Fruit fly (Drosophila melanogaster) whole organism, embryonic: ENCODE results near the gene CG10510.

Experiments used
- Abd-B ChIP-seq: fragments of 200-800 bp; sonication (Bioruptor generic); optimal IDR thresholded peaks from 2 replicates; lab custom pipeline; 2018; ENCODE audit warnings: missing biosample characterization, mild to moderate bottlenecking, missing genetic modification characterization, moderate library complexity
- Asciz ChIP-seq: fragments of 200-800 bp; sonication (Bioruptor generic); optimal IDR thresholded peaks from 2 replicates; lab custom pipeline; 2017; ENCODE audit warnings: missing biosample characterization, mild to moderate bottlenecking, missing genetic modification characterization, missing genetic modification reagents
- CG11560 ChIP-seq: fragments of 200-800 bp; sonication (Bioruptor generic); IDR thresholded peaks from 3 replicates; pipeline ENCODE4 v1.3.6; 2022; ENCODE audit warnings: missing biosample characterization, missing genetic modification characterization
- CG11696 ChIP-seq: fragments of 200-800 bp; sonication (Bioruptor generic); IDR thresholded peaks from 2 replicates; pipeline ENCODE4 v1.3.6; 2022; ENCODE audit warnings: missing biosample characterization, missing genetic modification characterization
- CG12071 ChIP-seq: fragments of 200-800 bp; sonication (Bioruptor generic); optimal IDR thresholded peaks from 3 replicates; lab custom pipeline; 2018; ENCODE audit warnings: missing biosample characterization, mild to moderate bottlenecking, missing genetic modification characterization
- CG12155 ChIP-seq: fragments of 200-800 bp; sonication (Bioruptor generic); optimal IDR thresholded peaks from 3 replicates; lab custom pipeline; 2016; ENCODE audit warnings: missing biosample characterization, missing genetic modification characterization
- CG1233 ChIP-seq: fragments of 200-800 bp; sonication (Bioruptor generic); optimal IDR thresholded peaks from 4 replicates; lab custom pipeline; 2018; ENCODE audit warnings: missing biosample characterization, mild to moderate bottlenecking, missing genetic modification characterization
- CG15269 ChIP-seq: fragments of 200-800 bp; sonication (Bioruptor generic); optimal IDR thresholded peaks from 2 replicates; lab custom pipeline; 2018; ENCODE audit warnings: missing biosample characterization, mild to moderate bottlenecking, missing genetic modification characterization, moderate library complexity
- CG15479 ChIP-seq: fragments of 200-800 bp; sonication (Bioruptor generic); optimal IDR thresholded peaks from 3 replicates; lab custom pipeline; 2019; ENCODE audit warnings: missing biosample characterization, mild to moderate bottlenecking, missing genetic modification characterization, moderate library complexity
- CG15696 ChIP-seq: fragments of 200-800 bp; sonication (Bioruptor generic); optimal IDR thresholded peaks from 2 replicates; lab custom pipeline; 2019; ENCODE audit warnings: missing biosample characterization, mild to moderate bottlenecking, missing genetic modification characterization, moderate library complexity
- CG18262 ChIP-seq: fragments of 200-800 bp; optimal IDR thresholded peaks from 3 replicates; lab custom pipeline; 2019; ENCODE audit warnings: missing biosample characterization, mild to moderate bottlenecking, missing genetic modification characterization, moderate library complexity
- CG2875 ChIP-seq: fragments of 200-800 bp; sonication (Bioruptor generic); optimal IDR thresholded peaks from 2 replicates; lab custom pipeline; 2017; ENCODE audit warnings: missing biosample characterization, mild to moderate bottlenecking, missing genetic modification characterization, missing genetic modification reagents
- CG3163 ChIP-seq: fragments of 200-800 bp; sonication (Bioruptor generic); optimal IDR thresholded peaks from 3 replicates; lab custom pipeline; 2016; ENCODE audit warnings: missing biosample characterization, missing genetic modification characterization
- CG34224 ChIP-seq: fragments of 200-800 bp; sonication (Bioruptor generic); IDR thresholded peaks from 3 replicates; pipeline ENCODE4 v1.3.6; 2022; ENCODE audit warnings: missing biosample characterization, missing genetic modification characterization; ENCODE audit not compliant: partially characterized antibody
- CG34376 ChIP-seq: fragments of 200-800 bp; sonication (Bioruptor generic); optimal IDR thresholded peaks from 2 replicates; lab custom pipeline; 2018; ENCODE audit warnings: missing biosample characterization, mild to moderate bottlenecking, missing genetic modification characterization
- CG4730 ChIP-seq: fragments of 200-800 bp; sonication (Bioruptor generic); IDR thresholded peaks from 2 replicates; pipeline ENCODE4 v1.3.6; 2022; ENCODE audit warnings: missing biosample characterization, missing genetic modification characterization
- CG8388 ChIP-seq: fragments of 200-800 bp; sonication (Bioruptor generic); optimal IDR thresholded peaks from 2 replicates; lab custom pipeline; 2019; ENCODE audit warnings: missing biosample characterization, mild to moderate bottlenecking, missing genetic modification characterization, moderate library complexity
- CHES-1-like ChIP-seq: fragments of 200-800 bp; sonication (Bioruptor generic); optimal IDR thresholded peaks from 2 replicates; lab custom pipeline; 2016; ENCODE audit warnings: missing biosample characterization, missing genetic modification characterization
- Camta ChIP-seq: fragments of 200-800 bp; sonication (Bioruptor generic); optimal IDR thresholded peaks from 2 replicates; lab custom pipeline; 2016; ENCODE audit warnings: missing biosample characterization, missing genetic modification characterization
- Drgx ChIP-seq: fragments of 200-800 bp; sonication (Bioruptor generic); IDR thresholded peaks from 2 replicates; pipeline ENCODE4 v1.3.6; 2022; ENCODE audit warnings: missing biosample characterization, missing genetic modification characterization
- ERR ChIP-seq: fragments of 200-800 bp; sonication (Bioruptor generic); optimal IDR thresholded peaks from 2 replicates; lab custom pipeline; 2016; ENCODE audit warnings: missing biosample characterization, missing genetic modification characterization
- Ets65A ChIP-seq: fragments of 200-800 bp; sonication (Bioruptor generic); peaks from one replicate; lab custom pipeline; 2016; ENCODE audit warnings: missing biosample characterization, missing genetic modification characterization
- HLH3B ChIP-seq: fragments of 200-800 bp; sonication (Bioruptor generic); IDR thresholded peaks from 2 replicates; pipeline ENCODE4 v1.3.6; 2022; ENCODE audit warnings: missing biosample characterization, missing genetic modification characterization
- Oli ChIP-seq: fragments of 200-800 bp; sonication (Bioruptor generic); optimal IDR thresholded peaks from 2 replicates; lab custom pipeline; 2018; ENCODE audit warnings: missing biosample characterization, mild to moderate bottlenecking, missing genetic modification characterization, moderate library complexity
- Optix ChIP-seq: fragments of 200-800 bp; sonication (Bioruptor generic); IDR thresholded peaks from 3 replicates; pipeline ENCODE4 v1.3.6; 2022; ENCODE audit warnings: missing biosample characterization, missing genetic modification characterization
- Scr ChIP-seq: fragments of 200-800 bp; sonication (Bioruptor generic); IDR thresholded peaks from 2 replicates; pipeline ENCODE4 v1.3.6; 2022; ENCODE audit warnings: missing biosample characterization, missing genetic modification characterization; ENCODE audit not compliant: partially characterized antibody
- Sin3A ChIP-seq: fragments of >200 bp; optimal IDR thresholded peaks from 2 replicates; lab custom pipeline; 2018
- Stat92E ChIP-seq, 3 experiments: fragments of >200 bp in 2 of 3; fragments of 200-800 bp in 1 of 3; sonication (Bioruptor generic) in 1 of 3; optimal IDR thresholded peaks; 2 replicates each; lab custom pipeline; 2017 to 2019; ENCODE audit warnings: missing biosample characterization in 3 of 3, missing genetic modification characterization in 3 of 3, mild to moderate bottlenecking in 1 of 3, moderate library complexity in 1 of 3
- Tbp ChIP-seq: fragments of >200 bp; optimal IDR thresholded peaks from 2 replicates; lab custom pipeline; 2018; ENCODE audit warnings: missing biosample characterization, missing genetic modification characterization
- bab2 ChIP-seq: fragments of 200-800 bp; sonication (Bioruptor generic); optimal IDR thresholded peaks from 2 replicates; lab custom pipeline; 2016; ENCODE audit warnings: missing biosample characterization, missing genetic modification characterization
- bsh ChIP-seq, 2 experiments: fragments of 200-800 bp; sonication (Bioruptor generic); optimal IDR thresholded peaks; 2 replicates each; lab custom pipeline; 2017 to 2018; ENCODE audit warnings: mild to moderate bottlenecking in 2 of 2, missing biosample characterization in 2 of 2, missing genetic modification characterization in 2 of 2, moderate library complexity in 1 of 2
- chm ChIP-seq: fragments of 200-800 bp; sonication (Bioruptor generic); IDR thresholded peaks from 2 replicates; pipeline ENCODE4 v1.3.6; 2022; ENCODE audit warnings: missing biosample characterization, missing genetic modification characterization
- dan ChIP-seq: fragments of 200-800 bp; sonication (Bioruptor generic); IDR thresholded peaks from 2 replicates; pipeline ENCODE4 v1.3.6; 2022; ENCODE audit warnings: missing biosample characterization, missing genetic modification characterization
- emc ChIP-seq: fragments of 200-800 bp; sonication (Bioruptor generic); optimal IDR thresholded peaks from 2 replicates; lab custom pipeline; 2016; ENCODE audit warnings: missing biosample characterization, missing genetic modification characterization
- en ChIP-seq: fragments of 200-800 bp; sonication (Bioruptor generic); optimal IDR thresholded peaks from 2 replicates; lab custom pipeline; 2016; ENCODE audit warnings: missing biosample characterization, missing genetic modification characterization
- fd96Cb ChIP-seq: fragments of 200-800 bp; sonication (Bioruptor generic); optimal IDR thresholded peaks from 2 replicates; lab custom pipeline; 2018; ENCODE audit warnings: missing biosample characterization, mild to moderate bottlenecking, missing genetic modification characterization, moderate library complexity
- ham ChIP-seq: fragments of 200-800 bp; sonication (Bioruptor generic); IDR thresholded peaks from 2 replicates; pipeline ENCODE4 v1.3.6; 2022; ENCODE audit warnings: missing biosample characterization, missing genetic modification characterization
- nerfin-2 ChIP-seq: fragments of 200-800 bp; sonication (Bioruptor generic); IDR thresholded peaks from 2 replicates; pipeline ENCODE4 v1.3.6; 2022; ENCODE audit warnings: missing biosample characterization, missing genetic modification characterization; ENCODE audit not compliant: partially characterized antibody
- nom ChIP-seq: fragments of 200-800 bp; sonication (Bioruptor generic); optimal IDR thresholded peaks from 2 replicates; lab custom pipeline; 2017; ENCODE audit warnings: missing biosample characterization, missing genetic modification characterization, mild to moderate bottlenecking, moderate library complexity, missing genetic modification reagents
- odd ChIP-seq: fragments of 200-800 bp; sonication (Bioruptor generic); optimal IDR thresholded peaks from 2 replicates; lab custom pipeline; 2017; ENCODE audit warnings: missing biosample characterization, mild to moderate bottlenecking, missing genetic modification characterization
- rib ChIP-seq: fragments of 200-800 bp; sonication (Bioruptor generic); IDR thresholded peaks from 2 replicates; pipeline ENCODE4 v1.3.6; 2022; ENCODE audit warnings: missing biosample characterization, missing genetic modification characterization
- scrt ChIP-seq: fragments of 200-800 bp; sonication (Bioruptor generic); optimal IDR thresholded peaks from 2 replicates; lab custom pipeline; 2018; ENCODE audit warnings: missing biosample characterization, mild to moderate bottlenecking, missing genetic modification characterization, moderate library complexity
- sens ChIP-seq: fragments of 200-800 bp; sonication (Bioruptor generic); peaks from one replicate; lab custom pipeline; 2016; ENCODE audit warnings: missing biosample characterization, missing genetic modification characterization
- slp2 ChIP-seq: fragments of 200-800 bp; sonication (Bioruptor generic); optimal IDR thresholded peaks from 2 replicates; lab custom pipeline; 2016; ENCODE audit warnings: missing biosample characterization, missing genetic modification characterization
- sug ChIP-seq: fragments of 200-800 bp; optimal IDR thresholded peaks from 2 replicates; lab custom pipeline; 2019; ENCODE audit warnings: missing biosample characterization, mild to moderate bottlenecking, missing genetic modification characterization, moderate library complexity
- zen2 ChIP-seq: fragments of 200-800 bp; sonication (Bioruptor generic); IDR thresholded peaks from 3 replicates; pipeline ENCODE4 v1.3.6; 2022; ENCODE audit warnings: missing biosample characterization, missing genetic modification characterization; ENCODE audit not compliant: partially characterized antibody

CG10510 gene

dm6 chr3L:21239999-21240509, 30.2 kb upstream of the CG10510 start (continued):
- peak; percentile 57; the same call in 1 of the 3 replicates for TF ChIP-seq CG34224 (GFP tag; lab: Robert Waterston, UW)
- peak; percentile 56 for TF ChIP-seq scrt (GFP tag; lab: Kevin White, UChicago)
- no peak for TF ChIP-seq CG1233 (GFP tag; lab: Kevin White, UChicago)
- TF ChIP-seq Asciz = peak; percentile 3
- no peak for TF ChIP-seq CHES-1-like (GFP tag; lab: Kevin White, UChicago)
- no peak for TF ChIP-seq CG15269
- peak; percentile 33; the same call in 1 of the 2 replicates for TF ChIP-seq Drgx
- no peak for TF ChIP-seq bab2 (GFP tag; lab: Kevin White, UChicago)
- peak; percentile 31; the same call in 1 of the 2 replicates for TF ChIP-seq Scr (GFP tag; lab: Robert Waterston, UW)
- TF ChIP-seq en (GFP tag; lab: Kevin White, UChicago) = no peak
- TF ChIP-seq CG15479 (GFP tag; lab: Kevin White, UChicago) = no peak
- TF ChIP-seq Tbp (GFP tag; lab: Kevin White, UChicago) = no peak
- TF ChIP-seq rib (GFP tag; lab: Robert Waterston, UW) = 0 out of 2 replicates have a peak, but pooled peaks have one; percentile 18
- TF ChIP-seq nom (GFP tag; lab: Kevin White, UChicago) = peak; percentile 59
- peak; percentile 32; the same call in 1 of the 2 replicates for TF ChIP-seq HLH3B (GFP tag; lab: Robert Waterston, UW)
- peak in 1 of 3 experiments; percentile 27 for TF ChIP-seq Stat92E (GFP tag; optimal IDR thresholded peaks at IDR 0.05; lab: Kevin White, UChicago)
- TF ChIP-seq Abd-B (GFP tag; lab: Kevin White, UChicago) = no peak
- TF ChIP-seq Camta = no peak
- no peak for TF ChIP-seq dan (GFP tag; lab: Robert Waterston, UW)
- TF ChIP-seq ERR (GFP tag; lab: Kevin White, UChicago) = no peak
- TF ChIP-seq CG12155 = no peak
- TF ChIP-seq CG34376 = peak; percentile 43
- peak; percentile 68 for TF ChIP-seq CG3163 (GFP tag; lab: Kevin White, UChicago)
- no peak for TF ChIP-seq ham
- TF ChIP-seq CG8388 (GFP tag; lab: Kevin White, UChicago) = no peak
- TF ChIP-seq CG12071 (GFP tag; lab: Kevin White, UChicago) = peak; percentile 41
- peak; percentile 25 for TF ChIP-seq odd (GFP tag; lab: Kevin White, UChicago)
- 0 out of 2 replicates have a peak, but pooled peaks have one; percentile 48 for TF ChIP-seq nerfin-2 (GFP tag; lab: Robert Waterston, UW)
- peak; percentile 76; the same call in 2 of the 3 replicates for TF ChIP-seq zen2
- no peak for TF ChIP-seq CG15696 (tag; lab: Kevin White, UChicago)
- TF ChIP-seq CG2875 = peak; percentile 29
- TF ChIP-seq emc (GFP tag; lab: Kevin White, UChicago) = no peak

DNA sequence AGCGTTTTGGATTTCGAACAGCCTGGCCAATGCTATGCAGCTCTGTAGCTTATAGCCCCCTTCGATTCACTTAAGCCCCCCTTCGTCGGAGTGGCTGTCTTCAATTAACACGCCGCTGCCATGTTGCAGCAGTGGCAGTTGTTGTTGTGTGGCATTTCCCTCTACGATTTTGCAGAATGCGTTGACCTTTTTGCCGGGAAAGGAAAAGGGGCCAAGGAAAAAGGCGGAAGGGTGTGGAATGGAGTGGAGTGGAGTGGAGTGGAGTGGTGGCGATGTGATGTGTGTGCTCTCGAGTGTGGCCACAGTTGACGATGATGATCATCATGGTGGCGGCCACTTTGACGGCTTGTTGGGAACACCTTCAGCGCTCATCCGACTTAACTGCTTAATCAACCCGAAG, 28.5 kb upstream of the CG10510 start:
- peak; percentile 59 for TF ChIP-seq Ets65A (GFP tag; lab: Kevin White, UChicago)
- TF ChIP-seq sens = no peak
- no peak for TF ChIP-seq chm
- 0 out of 2 replicates have a peak, but pooled peaks have one; percentile 9 for TF ChIP-seq Drgx
- TF ChIP-seq, all 482 proteins: peak for 2

dm6 chr3L:21236959-21237551, 27.2 kb upstream of the CG10510 start:
- no peak for TF ChIP-seq sug (tag; lab: Kevin White, UChicago)
- no peak for TF ChIP-seq Optix (GFP tag; lab: Robert Waterston, UW)
- no peak for TF ChIP-seq CG18262
- TF ChIP-seq Drgx = peak; percentile 78
- TF ChIP-seq CG11696 = no peak
- TF ChIP-seq bsh (GFP tag; optimal IDR thresholded peaks at IDR 0.05; lab: Kevin White, UChicago) = peak in 1 of 2 experiments; percentile 86
- 0 out of 2 replicates have a peak, but pooled peaks have one; percentile 7 for TF ChIP-seq CG4730
- no peak for TF ChIP-seq Asciz
- TF ChIP-seq Sin3A (lab: Kevin White, UChicago) = no peak
- no peak for TF ChIP-seq CG11560
- no peak for TF ChIP-seq Oli (tag; lab: Kevin White, UChicago)
- no peak for TF ChIP-seq slp2 (GFP tag; lab: Kevin White, UChicago)
- TF ChIP-seq Ets65A (GFP tag; lab: Kevin White, UChicago) = peak; percentile 14
- no peak for TF ChIP-seq fd96Cb (tag; lab: Kevin White, UChicago)
